Fruit fly (Drosophila melanogaster): ENCODE results near the gene Rrp40.

Gene Rrp40

dm6 chr2L:1727826-1728619, 509 bp upstream of the Rrp40 start (continued):
- no peak for TF ChIP-seq lov (optimal IDR thresholded peaks at IDR 0.05)
- TF ChIP-seq lov (GFP tag; IDR thresholded peaks at IDR 0.05), result peak; percentile 80
- TF ChIP-seq CG30431 (GFP tag; optimal IDR thresholded peaks at IDR 0.05), result peak; percentile 94
- peak; percentile 34 for TF ChIP-seq p53 (GFP tag; optimal IDR thresholded peaks at IDR 0.05)
- peak; percentile 94 for TF ChIP-seq Aef1 (GFP tag; IDR thresholded peaks at IDR 0.05)
- peak; percentile 52 for TF ChIP-seq CG33213 (GFP tag; optimal IDR thresholded peaks at IDR 0.05)
- TF ChIP-seq Dfd (GFP tag; optimal IDR thresholded peaks at IDR 0.05), result no peak
- peak; percentile 97 for TF ChIP-seq seq (GFP tag; IDR thresholded peaks at IDR 0.05)
- TF ChIP-seq cwo (GFP tag; optimal IDR thresholded peaks at IDR 0.05), result peak; percentile 95
- TF ChIP-seq peb (GFP tag; IDR thresholded peaks at IDR 0.05), result peak; percentile 91
- peak; percentile 92 for TF ChIP-seq Nf-YA (GFP tag; IDR thresholded peaks at IDR 0.05)
- peak; percentile 95 for TF ChIP-seq schlank (tag; optimal IDR thresholded peaks at IDR 0.05)
- TF ChIP-seq gem (tag; optimal IDR thresholded peaks at IDR 0.05), result peak; percentile 99
- TF ChIP-seq CG10543 (GFP tag; optimal IDR thresholded peaks at IDR 0.05), result peak; percentile 100
- peak; percentile 91 for TF ChIP-seq CG11560 (tag; IDR thresholded peaks at IDR 0.05)
- peak; percentile 92 for TF ChIP-seq CG13123 (GFP tag; optimal IDR thresholded peaks at IDR 0.05)
- peak; percentile 85 for TF ChIP-seq gce (GFP tag; IDR thresholded peaks at IDR 0.05)
- TF ChIP-seq CG8281 (tag; optimal IDR thresholded peaks at IDR 0.05), result peak; percentile 83
- TF ChIP-seq CG6683 (GFP tag; optimal IDR thresholded peaks at IDR 0.05), result peak; percentile 93
- peak; percentile 79 for TF ChIP-seq Jarid2 (GFP tag; optimal IDR thresholded peaks at IDR 0.05)
- peak; percentile 95 for TF ChIP-seq az2 (GFP tag; optimal IDR thresholded peaks at IDR 0.05)
- peak; percentile 98 for TF ChIP-seq ATbp (GFP tag; optimal IDR thresholded peaks at IDR 0.05)
- peak; percentile 72 for TF ChIP-seq dati (GFP tag; IDR thresholded peaks at IDR 0.05)
- TF ChIP-seq Neu2 (GFP tag; optimal IDR thresholded peaks at IDR 0.05; ENCODE audit: borderline replicate concordance), result no peak
- TF ChIP-seq CG4707 (GFP tag; optimal IDR thresholded peaks at IDR 0.05), result peak; percentile 89
- TF ChIP-seq Gsc (GFP tag; IDR thresholded peaks at IDR 0.05), result peak; percentile 80
- peak; percentile 71 for TF ChIP-seq CG1792 (GFP tag; optimal IDR thresholded peaks at IDR 0.05)
- peak; percentile 51 to 84 for TF ChIP-seq chif (GFP tag; optimal IDR thresholded peaks at IDR 0.05)
- TF ChIP-seq D19A (tag; optimal IDR thresholded peaks at IDR 0.05), result peak; percentile 96
- peak; percentile 98 for TF ChIP-seq CG2678 (tag; optimal IDR thresholded peaks at IDR 0.05)
- TF ChIP-seq CG7271 (tag; optimal IDR thresholded peaks at IDR 0.05), result peak; percentile 67
- peak; percentile 98 for TF ChIP-seq vvl (GFP tag; IDR thresholded peaks at IDR 0.05)
- TF ChIP-seq crp (GFP tag; optimal IDR thresholded peaks at IDR 0.05), result no peak
- TF ChIP-seq CG9609 (GFP tag; optimal IDR thresholded peaks at IDR 0.05), result peak; percentile 73
- TF ChIP-seq sd (tag; optimal IDR thresholded peaks at IDR 0.05), result peak; percentile 96
- peak; percentile 94 for TF ChIP-seq slou (GFP tag; optimal IDR thresholded peaks at IDR 0.05)
- no peak for TF ChIP-seq yki (optimal IDR thresholded peaks at IDR 0.05)
- TF ChIP-seq Hr78 (GFP tag; optimal IDR thresholded peaks at IDR 0.05), result peak in 1 of 2 experiments; percentile 94
- peak; percentile 85 for TF ChIP-seq inv (GFP tag; IDR thresholded peaks at IDR 0.05; ENCODE audit: partially characterized antibody)
- TF ChIP-seq Ssrp (tag; optimal IDR thresholded peaks at IDR 0.05), result peak; percentile 97
- peak; percentile 99 for TF ChIP-seq Sox100B (GFP tag; optimal IDR thresholded peaks at IDR 0.05)
- TF ChIP-seq pan (optimal IDR thresholded peaks at IDR 0.05), result no peak
- TF ChIP-seq pan (GFP tag; optimal IDR thresholded peaks at IDR 0.05 in 1 of 2, IDR thresholded peaks at IDR 0.05 in 1 of 2), result peak in 1 of 2 experiments; percentile 95
- TF ChIP-seq HmgD (GFP tag; optimal IDR thresholded peaks at IDR 0.05), result no peak
- TF ChIP-seq ham (GFP tag; IDR thresholded peaks at IDR 0.05), result peak; percentile 87
- TF ChIP-seq prd (optimal IDR thresholded peaks at IDR 0.05), result no peak
- TF ChIP-seq prd (GFP tag; IDR thresholded peaks at IDR 0.05), result peak; percentile 97
- TF ChIP-seq Kr (GFP tag; optimal IDR thresholded peaks at IDR 0.05), result peak; percentile 81
- TF ChIP-seq pzg (GFP tag; optimal IDR thresholded peaks at IDR 0.05), result peak; percentile 39
- TF ChIP-seq NK7.1 (GFP tag; optimal IDR thresholded peaks at IDR 0.05), result peak; percentile 74

All from whole organism, embryonic.